Worm (Caenorhabditis elegans) whole organism, late embryonic: ENCODE data around the gene C28D4.7.
"Not testable (repeated sequence)": the region's sequence is repeated elsewhere in the genome, so short reads cannot be mapped to it uniquely, and the experiment has no call there.

ENCODE experiments used
- F13H6.1 ChIP-seq: sonication (generic microtip); optimal IDR thresholded peaks from 2 replicates; lab custom pipeline; 2016; ENCODE audit warnings: missing genetic modification characterization, missing compliant biosample characterization
- K02D7.2 ChIP-seq: sonication (generic microtip); optimal IDR thresholded peaks from 2 replicates; lab custom pipeline; 2017; ENCODE audit warnings: mild to moderate bottlenecking, missing genetic modification characterization, missing compliant biosample characterization
- K09A11.1 ChIP-seq: sonication (generic microtip); optimal IDR thresholded peaks from 2 replicates; lab custom pipeline; 2017; ENCODE audit warnings: antibody characterized with exemption, mild to moderate bottlenecking, missing genetic modification characterization, missing compliant biosample characterization; ENCODE audit not compliant: insufficient read depth
- T23F11.4 ChIP-seq: fragments of 200-800 bp; sonication (Bioruptor generic); optimal IDR thresholded peaks from 2 replicates; lab custom pipeline; 2018; ENCODE audit warnings: mild to moderate bottlenecking, missing genetic modification characterization, missing compliant biosample characterization
- Y22D7AL.16 ChIP-seq: sonication (generic microtip); optimal IDR thresholded peaks from 2 replicates; lab custom pipeline; 2016; ENCODE audit warnings: missing genetic modification characterization, missing compliant biosample characterization
- ahr-1 ChIP-seq: sonication (generic microtip); optimal IDR thresholded peaks from 2 replicates; lab custom pipeline; 2016; ENCODE audit warnings: missing genetic modification characterization, missing compliant biosample characterization
- ama-1 ChIP-seq: fragments of 150-350 bp; optimal IDR thresholded peaks from 2 replicates; lab custom pipeline; 2014
- ceh-18 ChIP-seq: sonication (generic microtip); optimal IDR thresholded peaks from 2 replicates; lab custom pipeline; 2016; ENCODE audit warnings: missing genetic modification characterization, missing compliant biosample characterization
- ceh-2 ChIP-seq: sonication (generic microtip); optimal IDR thresholded peaks from 2 replicates; lab custom pipeline; 2016; ENCODE audit warnings: missing genotype, missing genetic modification characterization, missing compliant biosample characterization
- ceh-31 ChIP-seq: sonication (generic microtip); optimal IDR thresholded peaks from 2 replicates; lab custom pipeline; 2016; ENCODE audit warnings: missing genetic modification characterization, missing compliant biosample characterization
- ceh-34 ChIP-seq: sonication (generic microtip); optimal IDR thresholded peaks from 2 replicates; lab custom pipeline; 2016; ENCODE audit warnings: mild to moderate bottlenecking, missing genetic modification characterization, missing compliant biosample characterization
- ceh-9 ChIP-seq: sonication (generic microtip); optimal IDR thresholded peaks from 2 replicates; lab custom pipeline; 2016; ENCODE audit warnings: mild to moderate bottlenecking, missing genetic modification characterization, inconsistent platforms, missing compliant biosample characterization
- che-1 ChIP-seq: sonication (generic microtip); optimal IDR thresholded peaks from 2 replicates; lab custom pipeline; 2016; ENCODE audit warnings: mild to moderate bottlenecking, missing genetic modification characterization, missing compliant biosample characterization
- dmd-4 ChIP-seq: sonication (generic microtip); optimal IDR thresholded peaks from 2 replicates; lab custom pipeline; 2016; ENCODE audit warnings: borderline replicate concordance, missing genetic modification characterization, missing compliant biosample characterization
- elt-4 ChIP-seq: sonication (generic microtip); optimal IDR thresholded peaks from 2 replicates; lab custom pipeline; 2016; ENCODE audit warnings: missing genetic modification characterization, missing compliant biosample characterization
- eyg-1 ChIP-seq: sonication (generic microtip); optimal IDR thresholded peaks from 2 replicates; lab custom pipeline; 2016; ENCODE audit warnings: missing genotype, missing genetic modification characterization, missing compliant biosample characterization
- hlh-8 ChIP-seq: sonication (generic microtip); optimal IDR thresholded peaks from 2 replicates; lab custom pipeline; 2016; ENCODE audit warnings: missing genotype, missing genetic modification characterization, missing compliant biosample characterization
- madf-2 ChIP-seq: sonication (generic microtip); optimal IDR thresholded peaks from 2 replicates; lab custom pipeline; 2017; ENCODE audit warnings: missing genetic modification characterization, missing compliant biosample characterization
- nfya-1 ChIP-seq: sonication (generic microtip); optimal IDR thresholded peaks from 2 replicates; lab custom pipeline; 2017; ENCODE audit warnings: missing genetic modification characterization, mild to moderate bottlenecking, missing compliant biosample characterization, antibody characterized with exemption, moderate library complexity
- npax-4 ChIP-seq: sonication (generic microtip); optimal IDR thresholded peaks from 2 replicates; lab custom pipeline; 2016; ENCODE audit warnings: missing genetic modification characterization, missing compliant biosample characterization
- pag-3 ChIP-seq: sonication (generic microtip); optimal IDR thresholded peaks from 2 replicates; lab custom pipeline; 2016; ENCODE audit warnings: missing compliant biosample characterization, missing genetic modification characterization, borderline replicate concordance
- pax-1 ChIP-seq: fragments of 150-350 bp; optimal IDR thresholded peaks from 2 replicates; lab custom pipeline; 2014; ENCODE audit warnings: missing biosample characterization, missing genetic modification characterization
- pha-2 ChIP-seq: sonication (generic microtip); optimal IDR thresholded peaks from 2 replicates; lab custom pipeline; 2017; ENCODE audit warnings: mild to moderate bottlenecking, missing genetic modification characterization, missing compliant biosample characterization
- pha-4 ChIP-seq: fragments of 150-350 bp; optimal IDR thresholded peaks from 2 replicates; lab custom pipeline; 2018; ENCODE audit warnings: missing biosample characterization, missing genetic modification reagents, missing genetic modification characterization
- ref-2 ChIP-seq: sonication (generic microtip); optimal IDR thresholded peaks from 2 replicates; lab custom pipeline; 2016; ENCODE audit warnings: missing genetic modification characterization, missing compliant biosample characterization
- sox-2 ChIP-seq: fragments of 200-800 bp; sonication (Bioruptor generic); IDR thresholded peaks from 2 replicates; pipeline ENCODE4 v1.3.6; 2022; ENCODE audit warnings: missing genetic modification reagents, missing genetic modification characterization, missing compliant biosample characterization
- sox-4 ChIP-seq: sonication (generic microtip); optimal IDR thresholded peaks from 2 replicates; lab custom pipeline; 2017; ENCODE audit warnings: mild to moderate bottlenecking, missing genetic modification characterization, inconsistent platforms, missing compliant biosample characterization
- syd-9 ChIP-seq: sonication (generic microtip); optimal IDR thresholded peaks from 2 replicates; lab custom pipeline; 2016; ENCODE audit warnings: mild to moderate bottlenecking, missing genetic modification characterization, moderate library complexity, missing compliant biosample characterization
- tbx-2 ChIP-seq: sonication (generic microtip); optimal IDR thresholded peaks from 2 replicates; lab custom pipeline; 2016; ENCODE audit warnings: missing genetic modification characterization, missing compliant biosample characterization
- ttx-3 ChIP-seq: sonication (generic microtip); optimal IDR thresholded peaks from 2 replicates; lab custom pipeline; 2016; ENCODE audit warnings: missing genetic modification reagents, missing genetic modification characterization, missing compliant biosample characterization
- unc-3 ChIP-seq, 2 experiments: fragments of 200-800 bp in 1 of 2; sonication (Bioruptor generic) in 1 of 2; sonication (generic microtip) in 1 of 2; conservative IDR thresholded peaks in 1 of 2; optimal IDR thresholded peaks in 1 of 2; 2 replicates each; pipeline versions ENCODE4 v1.3.6 to Lab custom; 2016 to 2022; ENCODE audit warnings: missing compliant biosample characterization in 2 of 2, missing genetic modification characterization in 2 of 2, missing genetic modification reagents in 1 of 2
- unc-55 ChIP-seq: sonication (generic microtip); optimal IDR thresholded peaks from 2 replicates; lab custom pipeline; 2017; ENCODE audit warnings: missing biosample characterization, missing genetic modification reagents, missing genetic modification characterization
- zip-5 ChIP-seq: sonication (generic microtip); optimal IDR thresholded peaks from 2 replicates; lab custom pipeline; 2016; ENCODE audit warnings: missing genetic modification characterization, missing compliant biosample characterization
- ztf-16 ChIP-seq: sonication (generic microtip); optimal IDR thresholded peaks from 2 replicates; lab custom pipeline; 2017; ENCODE audit warnings: missing genetic modification characterization, missing compliant biosample characterization

C28D4.7 gene

DNA sequence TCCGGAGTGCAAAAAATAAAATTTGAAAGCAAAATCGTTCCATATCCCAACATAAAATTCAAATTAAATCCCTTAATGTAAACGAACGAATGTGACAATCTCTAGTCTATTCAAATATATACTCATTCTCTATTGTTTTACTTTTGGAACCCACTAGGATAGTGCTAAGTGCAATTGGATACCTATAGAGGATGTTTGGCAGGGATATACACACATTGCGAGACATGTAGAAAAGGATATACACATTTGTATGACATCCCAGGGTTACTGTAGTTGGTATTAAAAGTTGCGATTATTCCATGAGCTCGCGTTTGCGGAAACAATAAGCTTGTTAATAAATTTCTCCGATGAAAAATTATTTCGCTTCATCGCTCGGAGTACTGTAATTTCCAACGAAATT is 30.5 kb upstream of the C28D4.7 start:
- no peak for TF ChIP-seq Y22D7AL.16 (tag; lab: Kevin White, UChicago)
- TF ChIP-seq pha-2 (tag; lab: Kevin White, UChicago): peak; percentile 3
- TF ChIP-seq che-1: no peak
- no peak for TF ChIP-seq ttx-3 (tag; lab: Kevin White, UChicago)
- no peak for TF ChIP-seq dmd-4 (tag; lab: Kevin White, UChicago)
- no peak for TF ChIP-seq ceh-9 (tag; lab: Kevin White, UChicago)
- no peak for TF ChIP-seq zip-5 (tag; lab: Kevin White, UChicago)
- TF ChIP-seq pax-1 (tag; lab: Kevin White, UChicago): no peak
- TF ChIP-seq unc-3 (GFP tag; conservative IDR thresholded peaks at IDR 0.05; lab: Robert Waterston, UW): no peak
- no peak for TF ChIP-seq unc-3 (tag; optimal IDR thresholded peaks at IDR 0.05; lab: Kevin White, UChicago)
- no peak for TF ChIP-seq ceh-18 (tag; lab: Kevin White, UChicago)
- TF ChIP-seq sox-2: peak; percentile 15; the same call in 1 of the 2 replicates
- TF ChIP-seq ahr-1 (tag; lab: Kevin White, UChicago): no peak
- TF ChIP-seq ceh-34: peak; percentile 35
- TF ChIP-seq K02D7.2: no peak
- TF ChIP-seq sox-4 (tag; lab: Kevin White, UChicago): no peak
- no peak for TF ChIP-seq elt-4 (tag; lab: Kevin White, UChicago)
- peak; percentile 88 for TF ChIP-seq ama-1 (lab: Kevin White, UChicago)
- no peak for TF ChIP-seq eyg-1

DNA sequence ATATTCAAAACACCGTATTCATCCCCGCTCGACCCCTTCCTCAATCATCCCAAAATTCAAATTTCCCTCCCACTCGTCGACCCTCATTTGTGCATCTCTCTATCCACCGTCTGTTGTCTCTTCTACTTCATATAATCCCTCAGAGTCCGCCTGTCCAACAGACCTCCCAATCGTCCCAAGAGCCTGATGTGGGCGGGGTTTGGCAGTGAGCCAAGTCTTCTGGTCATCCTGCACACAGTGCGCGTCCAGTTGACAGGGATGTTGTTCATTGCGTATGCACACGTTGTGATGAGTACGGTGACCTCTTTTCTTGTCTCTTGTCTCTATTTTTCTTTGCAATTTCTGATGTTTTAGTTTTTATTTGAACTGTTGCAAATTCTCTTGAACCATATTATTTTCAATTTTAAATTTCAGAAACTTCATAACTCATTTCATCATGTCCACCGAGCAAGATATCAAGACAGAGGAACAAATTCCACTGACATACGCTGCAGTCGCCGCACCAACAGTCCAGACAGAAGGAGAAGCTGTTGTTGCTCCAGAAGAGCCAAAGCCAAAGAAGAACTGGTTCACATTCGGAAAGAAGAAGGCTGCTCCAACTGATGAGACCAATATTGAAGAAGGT is 29.3 kb upstream of the C28D4.7 start, which contains the start of gene cav-1:
TSS of gene cav-1 (plus strand) at position 415 of the 625 bp plus-strand sequence.
- TF ChIP-seq ceh-31 (peak; percentile 53), sox-2 (no peak), pha-2 (tag; lab: Kevin White, UChicago) (no peak), T23F11.4 (GFP tag; lab: Kevin White, UChicago) (no peak), unc-55 (GFP tag; lab: Kevin White, UChicago) (peak; percentile 52), tbx-2 (tag; lab: Kevin White, UChicago) (peak; percentile 31), nfya-1 (tag; lab: Kevin White, UChicago) (peak; percentile 58), K09A11.1 (no peak), ama-1 (lab: Kevin White, UChicago) (peak; percentile 58), ref-2 (tag; lab: Kevin White, UChicago) (peak; percentile 47), elt-4 (tag; lab: Kevin White, UChicago) (no peak), ceh-2 (tag; lab: Kevin White, UChicago) (no peak)

DNA sequence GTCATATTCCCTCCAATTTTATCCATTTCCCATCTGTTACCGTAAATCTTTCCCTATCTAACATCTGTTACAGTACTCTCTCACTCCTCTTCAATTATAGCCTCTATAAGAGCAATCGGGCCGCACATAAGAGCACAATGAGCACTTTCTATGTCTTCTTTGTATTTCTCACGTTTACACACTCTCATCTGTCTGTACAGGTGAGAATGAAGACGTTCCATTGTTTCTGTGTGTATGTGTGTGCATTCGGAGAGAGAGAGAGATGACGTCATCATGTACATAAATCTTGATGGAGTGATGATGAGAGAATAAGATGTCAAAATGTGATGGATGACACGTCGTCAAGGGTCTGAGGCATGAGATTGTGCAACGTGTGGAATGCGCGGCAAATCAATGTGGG is 27.9 kb upstream of the C28D4.7 start:
- peak; percentile 20 for TF ChIP-seq ref-2 (tag; lab: Kevin White, UChicago)
- TF ChIP-seq ceh-31: peak; percentile 9
- TF ChIP-seq ceh-2 (tag; lab: Kevin White, UChicago): no peak
- peak; percentile 62 for TF ChIP-seq tbx-2 (tag; lab: Kevin White, UChicago)
- TF ChIP-seq ztf-16 (tag; lab: Kevin White, UChicago): no peak
- TF ChIP-seq pag-3 (tag; lab: Kevin White, UChicago): no peak
- no peak for TF ChIP-seq F13H6.1
- peak; percentile 98 for TF ChIP-seq unc-55 (GFP tag; lab: Kevin White, UChicago)
- TF ChIP-seq pha-4 (tag; lab: Kevin White, UChicago): no peak
- TF ChIP-seq nfya-1 (tag; lab: Kevin White, UChicago): no peak
- TF ChIP-seq npax-4 (tag; lab: Kevin White, UChicago): no peak

DNA sequence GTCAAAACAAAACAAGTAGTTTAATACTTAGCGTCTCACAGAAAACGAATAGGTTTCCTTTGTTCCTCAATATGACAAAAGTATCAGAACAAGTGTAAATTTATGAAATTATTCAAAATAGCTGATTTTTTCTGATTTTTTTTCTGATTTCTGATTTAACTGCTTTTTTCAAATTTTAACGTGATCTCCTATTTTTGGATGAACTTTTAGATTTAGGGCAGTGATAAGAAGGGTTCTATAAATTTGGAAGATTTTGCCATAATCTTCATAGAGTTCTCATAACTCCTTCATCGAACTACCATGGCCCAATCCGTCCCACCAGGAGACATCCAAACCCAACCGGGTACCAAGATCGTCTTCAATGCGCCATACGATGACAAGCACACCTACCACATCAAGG is 26.8 kb upstream of the C28D4.7 start, which contains the start of gene msp-78:
TSS of gene msp-78 (plus strand) at position 301 of the 400 bp plus-strand sequence.
- TF ChIP-seq syd-9 (tag; lab: Kevin White, UChicago); hlh-8 (tag; lab: Kevin White, UChicago); madf-2: not testable (repeated sequence)
